Worm (Caenorhabditis elegans): ENCODE data around the gene wht-5.

The wht-5 gene

ce11 chrIV:12334708-12335107 lies 2.7 kb upstream of the wht-5 start:
- no peak for TF ChIP-seq ZK337.2 (GFP tag; IDR thresholded peaks at IDR 0.05)
- TF ChIP-seq ceh-32 (tag; optimal IDR thresholded peaks at IDR 0.05; ENCODE audit: poor library complexity) = no peak
- TF ChIP-seq unc-130 (GFP tag; optimal IDR thresholded peaks at IDR 0.05) = no peak
- TF ChIP-seq dve-1 (tag; optimal IDR thresholded peaks at IDR 0.05; ENCODE audit: insufficient read depth) = no peak
- no peak for TF ChIP-seq spr-3 (GFP tag; optimal IDR thresholded peaks at IDR 0.05)
- no peak for TF ChIP-seq snpc-4 (tag; optimal IDR thresholded peaks at IDR 0.05)
- peak; percentile 14 for TF ChIP-seq mes-2 (tag; optimal IDR thresholded peaks at IDR 0.05; ENCODE audit: poor library complexity, severe bottlenecking)
- no peak for TF ChIP-seq ztf-7 (tag; optimal IDR thresholded peaks at IDR 0.05)
- TF ChIP-seq daf-16 (GFP tag; optimal IDR thresholded peaks at IDR 0.05) = no peak
- peak; percentile 29 for TF ChIP-seq daf-16 (tag; optimal IDR thresholded peaks at IDR 0.05)
- TF ChIP-seq lsy-2 (tag; optimal IDR thresholded peaks at IDR 0.05) = peak in 1 of 2 experiments; percentile 15
- no peak for TF ChIP-seq sdz-12 (GFP tag; optimal IDR thresholded peaks at IDR 0.05)
- TF ChIP-seq dpl-1 (GFP tag; optimal IDR thresholded peaks at IDR 0.05) = peak; percentile 79

DNA sequence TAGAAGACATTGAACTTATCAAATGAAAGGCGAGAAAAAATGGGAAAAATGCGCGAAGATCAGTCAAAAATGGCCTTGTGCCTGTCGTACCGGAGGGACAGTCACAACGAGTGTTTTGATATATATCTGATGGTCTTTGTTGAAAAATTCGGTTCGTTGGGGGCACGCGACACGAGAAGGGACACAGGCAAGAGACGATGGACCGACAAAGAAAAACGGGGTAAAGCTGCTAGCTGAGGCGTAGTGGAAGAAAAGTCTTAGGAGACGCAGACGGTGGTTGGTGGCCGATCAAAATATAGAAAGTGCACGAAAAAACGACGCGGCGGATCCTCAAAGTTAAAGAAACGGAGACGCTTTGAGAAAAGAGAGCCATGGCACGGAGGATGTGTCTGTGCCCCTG lies 2.1 kb upstream of the wht-5 start:
- TF ChIP-seq mdl-1 (tag; optimal IDR thresholded peaks at IDR 0.05) (peak in 1 of 2 experiments; percentile 26), ceh-82 (tag; optimal IDR thresholded peaks at IDR 0.05) (no peak), aly-2 (tag; optimal IDR thresholded peaks at IDR 0.05) (no peak), egl-27 (tag; optimal IDR thresholded peaks at IDR 0.05) (no peak), dmd-9 (GFP tag; IDR thresholded peaks at IDR 0.05) (0 out of 2 replicates have a peak, but pooled peaks have one; percentile 10), cey-2 (tag; optimal IDR thresholded peaks at IDR 0.05; ENCODE audit: borderline replicate concordance, insufficient read depth) (no peak), hif-1 (tag; optimal IDR thresholded peaks at IDR 0.05) (peak in 1 of 2 experiments; percentile 28), ZK337.2 (GFP tag; IDR thresholded peaks at IDR 0.05) (no peak), daf-16 (GFP tag; optimal IDR thresholded peaks at IDR 0.05) (peak in 1 of 2 experiments; percentile 42), daf-16 (tag; optimal IDR thresholded peaks at IDR 0.05) (no peak), unc-62 (GFP tag; optimal IDR thresholded peaks at IDR 0.05 in 1 of 2) (peak in 1 of 2 experiments; percentile 68), unc-62 (tag; optimal IDR thresholded peaks at IDR 0.05) (no peak), unc-130 (GFP tag; optimal IDR thresholded peaks at IDR 0.05) (no peak), rbr-2 (tag; optimal IDR thresholded peaks at IDR 0.05) (peak; percentile 10), hlh-30 (tag; optimal IDR thresholded peaks at IDR 0.05; ENCODE audit: insufficient read depth) (peak; percentile 63), hmg-1.1 (GFP tag; IDR thresholded peaks at IDR 0.05) (peak; percentile 54; the same call in 1 of the 2 replicates), T26A8.4 (GFP tag; IDR thresholded peaks at IDR 0.05) (no peak), saeg-2 (GFP tag; IDR thresholded peaks at IDR 0.05) (no peak)

ce11 chrIV:12335798-12336197 lies 1.6 kb upstream of the wht-5 start, which contains the start of gene F19B6.1:
Gene F19B6.1, minus strand, starts transcription at chrIV:12336075.
- TF ChIP-seq D1046.2 (GFP tag; IDR thresholded peaks at IDR 0.05) (no peak), nhr-28 (tag; optimal IDR thresholded peaks at IDR 0.05) (no peak), sdz-12 (GFP tag; optimal IDR thresholded peaks at IDR 0.05) (no peak), mdt-29 (GFP tag; IDR thresholded peaks at IDR 0.05) (no peak), nhr-77 (tag; optimal IDR thresholded peaks at IDR 0.05) (no peak), daf-16 (GFP tag; optimal IDR thresholded peaks at IDR 0.05) (no peak), daf-16 (tag; optimal IDR thresholded peaks at IDR 0.05) (no peak), egl-27 (tag; optimal IDR thresholded peaks at IDR 0.05) (no peak), lin-15B (tag; optimal IDR thresholded peaks at IDR 0.05) (no peak), pqm-1 (tag; optimal IDR thresholded peaks at IDR 0.05) (no peak), nhr-48 (tag; optimal IDR thresholded peaks at IDR 0.05) (no peak), ceh-44 (GFP tag; IDR thresholded peaks at IDR 0.05) (no peak), snpc-4 (tag; optimal IDR thresholded peaks at IDR 0.05) (no peak), dmd-9 (GFP tag; IDR thresholded peaks at IDR 0.05) (no peak), pha-4 (GFP tag; IDR thresholded peaks at IDR 0.05) (no peak), pha-4 (tag; optimal IDR thresholded peaks at IDR 0.05) (no peak), hmg-1.1 (GFP tag; IDR thresholded peaks at IDR 0.05) (no peak), lin-38 (GFP tag; IDR thresholded peaks at IDR 0.05) (no peak), nhr-237 (tag; optimal IDR thresholded peaks at IDR 0.05) (no peak), madf-5 (GFP tag; IDR thresholded peaks at IDR 0.05) (no peak), ceh-20 (GFP tag; IDR thresholded peaks at IDR 0.05) (no peak)

All from whole organism, L4 larva.